Fruit fly (Drosophila melanogaster) whole organism, wandering third instar larva: Measurements from ENCODE around the gene CG42393.

Experiments used
- CrebA ChIP-seq: fragments of 200-800 bp; sonication (Bioruptor generic); optimal IDR thresholded peaks from 2 replicates; lab custom pipeline; 2016; ENCODE audit warnings: missing biosample characterization, mild to moderate bottlenecking, missing genetic modification characterization, borderline replicate concordance
- Dif ChIP-seq: fragments of 200-275, 200-300 bp; sonication (Bioruptor generic); optimal IDR thresholded peaks from 2 replicates; lab custom pipeline; 2018; ENCODE audit warnings: missing biosample characterization, missing genetic modification characterization; ENCODE audit not compliant: partially characterized antibody
- GATAd ChIP-seq: sonication (Bioruptor generic); optimal IDR thresholded peaks from 2 replicates; lab custom pipeline; 2016; ENCODE audit warnings: missing biosample characterization, missing genetic modification characterization
- HLH106 ChIP-seq: fragments of 200-800 bp; optimal IDR thresholded peaks from 3 replicates; lab custom pipeline; 2019; ENCODE audit warnings: missing biosample characterization, mild to moderate bottlenecking, missing genetic modification characterization, moderate library complexity
- Hnf4 ChIP-seq: fragments of 200-800 bp; sonication (Bioruptor generic); optimal IDR thresholded peaks from 2 replicates; lab custom pipeline; 2016; ENCODE audit warnings: missing biosample characterization, mild to moderate bottlenecking, missing genetic modification characterization
- Hr78 ChIP-seq: fragments of >200 bp; optimal IDR thresholded peaks from 2 replicates; lab custom pipeline; 2017; ENCODE audit warnings: missing biosample characterization, missing genetic modification characterization
- Hr83 ChIP-seq: fragments of 200-300 bp; sonication (Bioruptor generic); optimal IDR thresholded peaks from 2 replicates; lab custom pipeline; 2016; ENCODE audit warnings: missing biosample characterization, mild to moderate bottlenecking, missing genetic modification characterization, moderate library complexity; ENCODE audit not compliant: poor library complexity, severe bottlenecking
- dsf ChIP-seq: sonication (Bioruptor generic); optimal IDR thresholded peaks from 2 replicates; lab custom pipeline; 2016; ENCODE audit warnings: missing biosample characterization, missing genetic modification characterization, borderline replicate concordance
- ey ChIP-seq: fragments of 200-800 bp; sonication (Bioruptor generic); optimal IDR thresholded peaks from 2 replicates; lab custom pipeline; 2016; ENCODE audit warnings: missing biosample characterization, missing genetic modification characterization
- fru ChIP-seq: fragments of 200-800 bp; sonication (Bioruptor generic); optimal IDR thresholded peaks from 3 replicates; lab custom pipeline; 2016; ENCODE audit warnings: missing biosample characterization, mild to moderate bottlenecking, missing genetic modification characterization
- h ChIP-seq: fragments of 200-800 bp; sonication (Bioruptor generic); optimal IDR thresholded peaks from 3 replicates; lab custom pipeline; 2016; ENCODE audit warnings: missing biosample characterization, mild to moderate bottlenecking, missing genetic modification characterization
- jim ChIP-seq: fragments of 175-275, 200-325 bp; sonication (Bioruptor generic); optimal IDR thresholded peaks from 2 replicates; lab custom pipeline; 2016; ENCODE audit warnings: missing biosample characterization, mild to moderate bottlenecking, missing genetic modification characterization
- tai ChIP-seq: sonication (Bioruptor generic); optimal IDR thresholded peaks from 2 replicates; lab custom pipeline; 2016; ENCODE audit warnings: missing biosample characterization, missing genetic modification characterization
- woc ChIP-seq: sonication (Bioruptor generic); optimal IDR thresholded peaks from 2 replicates; lab custom pipeline; 2016; ENCODE audit warnings: missing biosample characterization, mild to moderate bottlenecking, missing genetic modification characterization

dm6 chr3L:18016105-18016842 is 26.3 kb upstream of the CG42393 start:
- TF ChIP-seq h: no peak
- TF ChIP-seq ey: no peak
- TF ChIP-seq Hr83 (GFP tag; lab: Kevin White, UChicago): peak; percentile 30
- peak; percentile 76 for TF ChIP-seq CrebA (GFP tag; lab: Kevin White, UChicago)
- TF ChIP-seq HLH106: no peak
- TF ChIP-seq Hr78 (GFP tag; lab: Kevin White, UChicago): no peak
- TF ChIP-seq fru (GFP tag; lab: Kevin White, UChicago): peak; percentile 0
- no peak for TF ChIP-seq dsf (GFP tag; lab: Kevin White, UChicago)
- TF ChIP-seq Dif: peak; percentile 53
- no peak for TF ChIP-seq jim (GFP tag; lab: Kevin White, UChicago)
- TF ChIP-seq woc (GFP tag; lab: Kevin White, UChicago): no peak
- peak; percentile 14 for TF ChIP-seq Hnf4 (GFP tag; lab: Kevin White, UChicago)
- peak; percentile 12 for TF ChIP-seq tai (GFP tag; lab: Kevin White, UChicago)
- no peak for TF ChIP-seq GATAd (GFP tag; lab: Kevin White, UChicago)
